Fruit fly (Drosophila melanogaster) whole organism, embryonic: ENCODE measurements around the gene Vlet.

Experiments
- Aef1 ChIP-seq: fragments of 200-800 bp; sonication (Bioruptor generic); IDR thresholded peaks from 3 replicates; pipeline ENCODE4 v1.3.6; 2022; ENCODE audit warnings: missing biosample characterization, missing genetic modification characterization
- CG12942 ChIP-seq: fragments of 200-800 bp; sonication (Bioruptor generic); optimal IDR thresholded peaks from 3 replicates; lab custom pipeline; 2016; ENCODE audit warnings: missing biosample characterization, missing genetic modification characterization
- CG13424 ChIP-seq: fragments of 200-800 bp; sonication (Bioruptor generic); optimal IDR thresholded peaks from 2 replicates; lab custom pipeline; 2019; ENCODE audit warnings: missing biosample characterization, mild to moderate bottlenecking, missing genetic modification characterization, moderate library complexity
- CG13775 ChIP-seq: fragments of 200-800 bp; sonication (Bioruptor generic); optimal IDR thresholded peaks from 3 replicates; lab custom pipeline; 2017; ENCODE audit warnings: missing biosample characterization, mild to moderate bottlenecking, missing genetic modification characterization
- CG14050 ChIP-seq: fragments of 200-800 bp; sonication (Bioruptor generic); IDR thresholded peaks from 3 replicates; pipeline ENCODE4 v1.3.6; 2022; ENCODE audit warnings: missing biosample characterization, missing genetic modification characterization
- CG14667 ChIP-seq: fragments of 200-800 bp; sonication (Bioruptor generic); IDR thresholded peaks from 2 replicates; pipeline ENCODE4 v1.3.6; 2022; ENCODE audit warnings: missing biosample characterization, missing genetic modification characterization
- CG15479 ChIP-seq: fragments of 200-800 bp; sonication (Bioruptor generic); optimal IDR thresholded peaks from 3 replicates; lab custom pipeline; 2019; ENCODE audit warnings: missing biosample characterization, mild to moderate bottlenecking, missing genetic modification characterization, moderate library complexity
- CG1602 ChIP-seq: fragments of 200-800 bp; sonication (Bioruptor generic); optimal IDR thresholded peaks from 3 replicates; lab custom pipeline; 2016; ENCODE audit warnings: missing biosample characterization, missing genetic modification characterization
- CG17328 ChIP-seq: fragments of 200-800 bp; sonication (Bioruptor generic); IDR thresholded peaks from 2 replicates; pipeline ENCODE4 v1.3.6; 2022; ENCODE audit warnings: missing biosample characterization, missing genetic modification characterization
- CG17802 ChIP-seq: fragments of 200-800 bp; sonication (Bioruptor generic); optimal IDR thresholded peaks from 2 replicates; lab custom pipeline; 2018; ENCODE audit warnings: missing biosample characterization, mild to moderate bottlenecking, missing genetic modification characterization, moderate library complexity
- CG18599 ChIP-seq: fragments of 200-800 bp; sonication (Bioruptor generic); optimal IDR thresholded peaks from 3 replicates; lab custom pipeline; 2017; ENCODE audit warnings: missing biosample characterization, missing genetic modification characterization, mild to moderate bottlenecking, moderate library complexity, missing genetic modification reagents
- CG2116 ChIP-seq: fragments of 200-800 bp; sonication (Bioruptor generic); optimal IDR thresholded peaks from 3 replicates; lab custom pipeline; 2018; ENCODE audit warnings: missing biosample characterization, mild to moderate bottlenecking, missing genetic modification characterization
- CG2129 ChIP-seq: fragments of 200-800 bp; sonication (Bioruptor generic); IDR thresholded peaks from 2 replicates; pipeline ENCODE4 v1.3.6; 2022; ENCODE audit warnings: missing biosample characterization, missing genetic modification characterization; ENCODE audit not compliant: partially characterized antibody
- CG30431 ChIP-seq: fragments of 200-800 bp; sonication (Bioruptor generic); optimal IDR thresholded peaks from 2 replicates; lab custom pipeline; 2017; ENCODE audit warnings: missing biosample characterization, missing genetic modification characterization
- CG4360 ChIP-seq: fragments of 200-800 bp; sonication (Bioruptor generic); IDR thresholded peaks from 2 replicates; pipeline ENCODE4 v1.3.6; 2022; ENCODE audit warnings: missing biosample characterization, missing genetic modification characterization
- CG4730 ChIP-seq: fragments of 200-800 bp; sonication (Bioruptor generic); IDR thresholded peaks from 2 replicates; pipeline ENCODE4 v1.3.6; 2022; ENCODE audit warnings: missing biosample characterization, missing genetic modification characterization
- CG6175 ChIP-seq: fragments of 200-800 bp; sonication (Bioruptor generic); IDR thresholded peaks from 3 replicates; pipeline ENCODE4 v1.3.6; 2022; ENCODE audit warnings: missing biosample characterization, missing genetic modification characterization
- CG8290 ChIP-seq, 3 experiments: fragments of 200-800 bp; sonication (Bioruptor generic); optimal IDR thresholded peaks; 2 replicates each; lab custom pipeline; 2016 to 2019; ENCODE audit warnings: missing biosample characterization in 3 of 3, missing genetic modification characterization in 3 of 3, mild to moderate bottlenecking in 2 of 3, moderate library complexity in 1 of 3
- CG9727 ChIP-seq: fragments of 200-800 bp; sonication (Bioruptor generic); optimal IDR thresholded peaks from 3 replicates; lab custom pipeline; 2017; ENCODE audit warnings: missing biosample characterization, mild to moderate bottlenecking, missing genetic modification characterization
- CG9817 ChIP-seq: fragments of 200-800 bp; sonication (Bioruptor generic); optimal IDR thresholded peaks from 2 replicates; lab custom pipeline; 2018; ENCODE audit warnings: missing biosample characterization, mild to moderate bottlenecking, missing genetic modification characterization, moderate library complexity
- Doc3 ChIP-seq: fragments of 200-800 bp; sonication (Bioruptor generic); IDR thresholded peaks from 3 replicates; pipeline ENCODE4 v1.3.6; 2022; ENCODE audit warnings: missing biosample characterization, missing genetic modification characterization; ENCODE audit not compliant: partially characterized antibody
- E2f2 ChIP-seq: fragments of 200-800 bp; sonication (Bioruptor generic); IDR thresholded peaks from 2 replicates; pipeline ENCODE4 v1.3.6; 2022; ENCODE audit warnings: missing biosample characterization, missing genetic modification characterization
- Fer1 ChIP-seq: fragments of 200-800 bp; sonication (Bioruptor generic); optimal IDR thresholded peaks from 2 replicates; lab custom pipeline; 2017; ENCODE audit warnings: missing biosample characterization, mild to moderate bottlenecking, missing genetic modification characterization
- H15 ChIP-seq: fragments of 200-800 bp; sonication (Bioruptor generic); IDR thresholded peaks from 3 replicates; pipeline ENCODE4 v1.3.6; 2022; ENCODE audit warnings: missing biosample characterization, missing genetic modification characterization
- Hmx ChIP-seq: fragments of 200-800 bp; sonication (Bioruptor generic); optimal IDR thresholded peaks from 2 replicates; lab custom pipeline; 2016; ENCODE audit warnings: missing biosample characterization, missing genetic modification characterization
- Med ChIP-seq: fragments of 200-800 bp; sonication (Bioruptor generic); peaks from one replicate; lab custom pipeline; 2016; ENCODE audit warnings: missing biosample characterization, missing genetic modification characterization, mild to moderate bottlenecking, inconsistent platforms, moderate library complexity
- Ravus ChIP-seq: fragments of 200-800 bp; sonication (Bioruptor generic); IDR thresholded peaks from 2 replicates; pipeline ENCODE4 v1.3.6; 2022; ENCODE audit warnings: missing biosample characterization, missing genetic modification characterization
- Rx ChIP-seq: fragments of 200-800 bp; sonication (Bioruptor generic); IDR thresholded peaks from 2 replicates; pipeline ENCODE4 v1.3.6; 2022; ENCODE audit warnings: missing biosample characterization, missing genetic modification characterization
- Six4 ChIP-seq: fragments of 200-800 bp; sonication (Bioruptor generic); optimal IDR thresholded peaks from 2 replicates; lab custom pipeline; 2016; ENCODE audit warnings: missing biosample characterization, missing genetic modification characterization
- Taf1 ChIP-seq: fragments of 200-800 bp; sonication (Bioruptor generic); IDR thresholded peaks from 2 replicates; pipeline ENCODE4 v1.3.6; 2022; ENCODE audit warnings: missing biosample characterization, missing genetic modification characterization
- ara ChIP-seq: fragments of 200-800 bp; sonication (Bioruptor generic); IDR thresholded peaks from 2 replicates; pipeline ENCODE4 v1.3.6; 2022; ENCODE audit warnings: missing biosample characterization, missing genetic modification characterization
- ase ChIP-seq: fragments of 200-800 bp; sonication (Bioruptor generic); IDR thresholded peaks from 3 replicates; pipeline ENCODE4 v1.3.6; 2022; ENCODE audit warnings: missing biosample characterization, missing genetic modification characterization
- bab2 ChIP-seq: fragments of 200-800 bp; sonication (Bioruptor generic); optimal IDR thresholded peaks from 2 replicates; lab custom pipeline; 2016; ENCODE audit warnings: missing biosample characterization, missing genetic modification characterization
- bigmax ChIP-seq: fragments of 200-800 bp; sonication (Bioruptor generic); optimal IDR thresholded peaks from 2 replicates; lab custom pipeline; 2018; ENCODE audit warnings: missing biosample characterization, mild to moderate bottlenecking, missing genetic modification characterization
- btn ChIP-seq: fragments of 200-800 bp; sonication (Bioruptor generic); optimal IDR thresholded peaks from 2 replicates; lab custom pipeline; 2016; ENCODE audit warnings: missing biosample characterization, missing genetic modification characterization
- chn ChIP-seq: fragments of 200-800 bp; sonication (Bioruptor generic); optimal IDR thresholded peaks from 2 replicates; lab custom pipeline; 2016; ENCODE audit warnings: missing biosample characterization, missing genetic modification characterization
- grn ChIP-seq: fragments of 200-800 bp; sonication (Bioruptor generic); optimal IDR thresholded peaks from 3 replicates; lab custom pipeline; 2017; ENCODE audit warnings: missing biosample characterization, missing genetic modification characterization
- gsb-n ChIP-seq: fragments of 200-800 bp; sonication (Bioruptor generic); optimal IDR thresholded peaks from 3 replicates; lab custom pipeline; 2018; ENCODE audit warnings: missing biosample characterization, mild to moderate bottlenecking, missing genetic modification characterization
- ind ChIP-seq: fragments of 200-800 bp; sonication (Bioruptor generic); optimal IDR thresholded peaks from 3 replicates; lab custom pipeline; 2016; ENCODE audit warnings: missing biosample characterization, missing genetic modification characterization
- jigr1 ChIP-seq: fragments of 200-800 bp; sonication (Bioruptor generic); IDR thresholded peaks from 3 replicates; pipeline ENCODE4 v1.3.6; 2022; ENCODE audit warnings: missing biosample characterization, missing genetic modification characterization
- kay ChIP-seq: fragments of 200-800 bp; sonication (Bioruptor generic); optimal IDR thresholded peaks from 2 replicates; lab custom pipeline; 2016; ENCODE audit warnings: missing biosample characterization, missing genetic modification characterization
- org-1 ChIP-seq: fragments of 200-800 bp; sonication (Bioruptor generic); optimal IDR thresholded peaks from 2 replicates; lab custom pipeline; 2017; ENCODE audit warnings: missing biosample characterization, missing genetic modification characterization
- prd ChIP-seq, 3 experiments: fragments of >200 bp in 2 of 3; fragments of 200-800 bp in 1 of 3; sonication (Bioruptor generic) in 1 of 3; optimal IDR thresholded peaks in 2 of 3; IDR thresholded peaks in 1 of 3; 2 replicates in 2 of 3; 3 replicates in 1 of 3; pipeline versions ENCODE4 v1.3.6 to Lab custom; 2017 to 2022; ENCODE audit warnings: missing biosample characterization in 1 of 3, missing genetic modification characterization in 1 of 3
- pzg ChIP-seq: fragments of 200-800 bp; sonication (Bioruptor generic); optimal IDR thresholded peaks from 3 replicates; lab custom pipeline; 2018; ENCODE audit warnings: missing biosample characterization, mild to moderate bottlenecking, missing genetic modification characterization, moderate library complexity
- slbo ChIP-seq: fragments of 200-800 bp; sonication (Bioruptor generic); IDR thresholded peaks from 2 replicates; pipeline ENCODE4 v1.3.6; 2022; ENCODE audit warnings: missing biosample characterization, missing genetic modification characterization
- stwl ChIP-seq: fragments of 200-800 bp; sonication (Bioruptor generic); optimal IDR thresholded peaks from 3 replicates; lab custom pipeline; 2018; ENCODE audit warnings: missing biosample characterization, mild to moderate bottlenecking, missing genetic modification characterization, moderate library complexity
- trem ChIP-seq: fragments of 200-800 bp; optimal IDR thresholded peaks from 3 replicates; lab custom pipeline; 2019; ENCODE audit warnings: missing biosample characterization, mild to moderate bottlenecking, missing genetic modification characterization, moderate library complexity
- vnd ChIP-seq: fragments of 200-800 bp; sonication (Bioruptor generic); IDR thresholded peaks from 3 replicates; pipeline ENCODE4 v1.3.6; 2022; ENCODE audit warnings: missing biosample characterization, missing genetic modification characterization; ENCODE audit not compliant: partially characterized antibody

Vlet gene

DNA sequence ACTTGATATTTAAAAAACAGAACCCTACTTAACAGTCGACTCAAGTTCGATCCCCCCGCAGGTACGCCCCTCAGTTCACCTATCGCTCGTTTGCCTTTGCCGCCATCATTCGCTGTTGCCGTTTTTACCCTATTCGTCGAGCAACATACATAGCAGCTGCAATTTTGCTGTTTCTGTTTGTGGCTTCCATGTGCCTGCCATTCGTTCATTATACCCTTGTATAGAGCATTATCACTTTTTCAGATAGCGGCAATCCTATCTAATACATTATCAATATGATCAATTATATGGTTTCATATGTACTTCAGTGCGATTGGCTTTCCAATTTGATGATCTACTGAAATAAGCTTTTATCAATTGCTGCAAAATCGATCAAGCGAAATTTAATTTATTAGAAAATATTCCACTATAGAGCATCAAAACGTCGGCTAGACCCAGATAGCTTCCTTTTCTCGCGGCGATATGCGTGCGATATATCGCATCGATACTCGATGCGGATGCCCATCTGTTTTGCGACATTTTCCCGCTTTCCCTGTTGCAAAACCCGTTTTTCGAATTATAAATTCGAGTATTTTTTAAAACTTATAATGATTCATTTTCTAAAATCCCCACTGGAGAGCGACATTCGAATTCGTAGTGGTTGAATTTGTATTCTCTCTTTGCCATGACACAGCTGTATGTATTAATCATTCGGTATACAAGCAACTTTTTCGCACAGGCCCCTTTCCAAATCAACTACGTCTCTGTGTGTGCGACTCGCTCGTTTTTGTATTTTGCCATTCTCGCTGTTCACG lies 37.7 kb upstream of the Vlet start (continued):
- TF ChIP-seq bigmax (GFP tag; lab: Kevin White, UChicago) (no peak), Hmx (peak; percentile 79), E2f2 (GFP tag; lab: Robert Waterston, UW) (peak; percentile 55; the same call in 1 of the 2 replicates), slbo (peak; percentile 80), ind (GFP tag; lab: Kevin White, UChicago) (peak; percentile 87), CG17802 (tag; lab: Kevin White, UChicago) (peak; percentile 64), ara (peak; percentile 74; the same call in 1 of the 2 replicates), jigr1 (GFP tag; lab: Robert Waterston, UW) (peak; percentile 72; the same call in 2 of the 3 replicates), CG14667 (peak; percentile 58), Doc3 (GFP tag; lab: Robert Waterston, UW) (peak; percentile 58), chn (peak; percentile 89), Taf1 (GFP tag; lab: Robert Waterston, UW) (no peak; the same call in 1 of the 2 replicates), CG12942 (peak; percentile 82), kay (peak; percentile 79), CG9817 (tag; lab: Kevin White, UChicago) (peak; percentile 83), CG17328 (GFP tag; lab: Robert Waterston, UW) (peak; percentile 86), bab2 (peak; percentile 81), CG15479 (GFP tag; lab: Kevin White, UChicago) (peak; percentile 95), CG4360 (GFP tag; lab: Robert Waterston, UW) (peak; percentile 34; the same call in 1 of the 2 replicates), Ravus (GFP tag; lab: Robert Waterston, UW) (peak; percentile 67), stwl (tag; lab: Kevin White, UChicago) (no peak), CG8290 (GFP tag; optimal IDR thresholded peaks at IDR 0.05; lab: Kevin White, UChicago) (peak; percentile 63), CG8290 (tag; optimal IDR thresholded peaks at IDR 0.05; lab: Kevin White, UChicago) (peak in 1 of 2 experiments; percentile 62), ase (GFP tag; lab: Robert Waterston, UW) (peak; percentile 63; the same call in 2 of the 3 replicates), Fer1 (GFP tag; lab: Kevin White, UChicago) (peak; percentile 88), CG2116 (no peak), org-1 (GFP tag; lab: Kevin White, UChicago) (peak; percentile 86), CG4730 (GFP tag; lab: Robert Waterston, UW) (peak; percentile 70), prd (optimal IDR thresholded peaks at IDR 0.05; lab: Kevin White, UChicago) (no peak), prd (GFP tag; IDR thresholded peaks at IDR 0.05; lab: Robert Waterston, UW) (peak; percentile 90), CG14050 (GFP tag; lab: Robert Waterston, UW) (peak; percentile 55; the same call in 2 of the 3 replicates), Rx (GFP tag; lab: Robert Waterston, UW) (peak; percentile 64), vnd (peak; percentile 58), CG30431 (GFP tag; lab: Kevin White, UChicago) (peak; percentile 74), H15 (GFP tag; lab: Robert Waterston, UW) (peak; percentile 37; the same call in 2 of the 3 replicates), Med (GFP tag; lab: Kevin White, UChicago) (peak; percentile 98), CG13775 (GFP tag; lab: Kevin White, UChicago) (peak; percentile 85), CG13424 (tag; lab: Kevin White, UChicago) (peak; percentile 89), Aef1 (GFP tag; lab: Robert Waterston, UW) (peak; percentile 71), CG1602 (GFP tag; lab: Kevin White, UChicago) (peak; percentile 90), CG9727 (peak; percentile 91), trem (peak; percentile 74), gsb-n (tag; lab: Kevin White, UChicago) (peak; percentile 84), Six4 (GFP tag; lab: Kevin White, UChicago) (peak; percentile 83), CG18599 (GFP tag; lab: Kevin White, UChicago) (peak; percentile 89), grn (GFP tag; lab: Kevin White, UChicago) (peak; percentile 71), btn (GFP tag; lab: Kevin White, UChicago) (peak; percentile 78), CG2129 (peak; percentile 69), CG6175 (GFP tag; lab: Robert Waterston, UW) (peak; percentile 72; the same call in 2 of the 3 replicates), pzg (GFP tag; lab: Kevin White, UChicago) (no peak)
